Worm (Caenorhabditis elegans) whole organism, L1 larva: ENCODE data around the gene rars-1.

ENCODE experiments used
- elt-3 ChIP-seq, 6 experiments: fragments of 150-350 bp in 1 of 6; sonication (generic microtip); optimal IDR thresholded peaks; 2 replicates each; lab custom pipeline; 2017 to 2018; ENCODE audit warnings: missing biosample characterization in 6 of 6, missing genetic modification characterization in 6 of 6, inconsistent platforms in 1 of 6
- nhr-76 ChIP-seq: sonication (generic microtip); optimal IDR thresholded peaks from 2 replicates; lab custom pipeline; 2017; ENCODE audit warnings: missing biosample characterization, missing genetic modification characterization
- pag-3 ChIP-seq: sonication (generic microtip); optimal IDR thresholded peaks from 2 replicates; lab custom pipeline; 2017; ENCODE audit warnings: missing genetic modification characterization, mild to moderate bottlenecking, missing compliant biosample characterization, antibody characterized with exemption, borderline replicate concordance; ENCODE audit not compliant: insufficient read depth
- tbx-2 ChIP-seq: sonication (generic microtip); optimal IDR thresholded peaks from 2 replicates; lab custom pipeline; 2016; ENCODE audit warnings: missing genetic modification characterization, missing compliant biosample characterization

ce11 chrIII:4870478-4870877, 46.5 kb downstream of the rars-1 start, which contains the start of gene gipc-1:
- TF ChIP-seq nhr-76 (no peak), elt-3 (tag; optimal IDR thresholded peaks at IDR 0.05; lab: Kevin White, UChicago) (no peak), pag-3 (no peak), tbx-2 (tag; lab: Kevin White, UChicago) (no peak)
